Worm (Caenorhabditis elegans) whole organism, L1 larva: ENCODE measurements around the gene W04H10.6.

Source experiments
- C16A3.4 ChIP-seq: fragments of 150-350 bp; optimal IDR thresholded peaks from 2 replicates; lab custom pipeline; 2014; ENCODE audit warnings: missing biosample characterization, missing genetic modification characterization
- F16B12.6 ChIP-seq: fragments of 150-350 bp; optimal IDR thresholded peaks from 2 replicates; lab custom pipeline; 2014; ENCODE audit warnings: missing biosample characterization, missing genetic modification characterization
- Y116A8C.19 ChIP-seq: sonication (generic microtip); optimal IDR thresholded peaks from 2 replicates; lab custom pipeline; 2016; ENCODE audit warnings: missing compliant biosample characterization, missing genetic modification characterization, borderline replicate concordance
- aly-2 ChIP-seq: fragments of 150-350 bp; optimal IDR thresholded peaks from 2 replicates; lab custom pipeline; 2014; ENCODE audit warnings: missing biosample characterization, missing genetic modification characterization
- ama-1 ChIP-seq: fragments of 150-350 bp; optimal IDR thresholded peaks from 2 replicates; lab custom pipeline; 2014
- blmp-1 ChIP-seq: fragments of 150-350 bp; optimal IDR thresholded peaks from 2 replicates; lab custom pipeline; 2014; ENCODE audit warnings: missing biosample characterization, missing genetic modification characterization
- ceh-82 ChIP-seq, 3 experiments: fragments of 150-350 bp in 1 of 3; sonication (generic microtip) in 2 of 3; optimal IDR thresholded peaks; 2 replicates each; lab custom pipeline; 2014 to 2017; ENCODE audit warnings: missing biosample characterization in 3 of 3, missing genetic modification characterization in 3 of 3
- ceh-88 ChIP-seq: fragments of 200-800 bp; sonication (Bioruptor generic); IDR thresholded peaks from 2 replicates; pipeline ENCODE4 v1.3.6; 2022; ENCODE audit warnings: missing genetic modification characterization, missing compliant biosample characterization
- ceh-90 ChIP-seq: sonication (generic microtip); optimal IDR thresholded peaks from 2 replicates; lab custom pipeline; 2016; ENCODE audit warnings: missing genetic modification characterization, missing compliant biosample characterization
- ces-1 ChIP-seq: fragments of 150-350 bp; optimal IDR thresholded peaks from 2 replicates; lab custom pipeline; 2014; ENCODE audit warnings: missing biosample characterization, missing genetic modification reagents, missing genetic modification characterization
- dpl-1 ChIP-seq, 3 experiments: fragments of 150-350 bp in 2 of 3; sonication (generic microtip) in 1 of 3; optimal IDR thresholded peaks; 2 replicates each; lab custom pipeline; 2014 to 2017; ENCODE audit warnings: missing biosample characterization in 3 of 3, missing genetic modification characterization in 3 of 3, missing genetic modification reagents in 3 of 3
- dsc-1 ChIP-seq: sonication (generic microtip); optimal IDR thresholded peaks from 2 replicates; lab custom pipeline; 2016; ENCODE audit warnings: mild to moderate bottlenecking, missing genetic modification characterization, missing compliant biosample characterization
- efl-1 ChIP-seq, 4 experiments: fragments of 150-350 bp; optimal IDR thresholded peaks in 3 of 4; peaks in 1 of 4; 1 replicate in 1 of 4; 2 replicates in 3 of 4; lab custom pipeline; 2014; ENCODE audit warnings: missing biosample characterization in 2 of 4, missing genetic modification characterization in 2 of 4, missing genetic modification reagents in 2 of 4
- ets-5 ChIP-seq: fragments of 200-800 bp; sonication (Bioruptor generic); IDR thresholded peaks from 2 replicates; pipeline ENCODE4 v1.3.6; 2022; ENCODE audit warnings: missing genetic modification characterization, missing compliant biosample characterization
- fkh-10 ChIP-seq: sonication (generic microtip); optimal IDR thresholded peaks from 2 replicates; lab custom pipeline; 2017; ENCODE audit warnings: missing biosample characterization, missing genetic modification reagents, missing genetic modification characterization
- fkh-4 ChIP-seq: sonication (generic microtip); optimal IDR thresholded peaks from 2 replicates; lab custom pipeline; 2016; ENCODE audit warnings: missing compliant biosample characterization, missing genetic modification characterization, borderline replicate concordance
- fos-1 ChIP-seq: fragments of 150-350 bp; optimal IDR thresholded peaks from 2 replicates; lab custom pipeline; 2014; ENCODE audit warnings: missing biosample characterization, missing genetic modification characterization
- grh-1 ChIP-seq: fragments of 200-800 bp; sonication (Bioruptor generic); IDR thresholded peaks from 2 replicates; pipeline ENCODE4 v1.3.6; 2022; ENCODE audit warnings: missing genetic modification reagents, missing genetic modification characterization, missing compliant biosample characterization
- hlh-17 ChIP-seq: fragments of 200-800 bp; sonication (Bioruptor generic); optimal IDR thresholded peaks from 2 replicates; lab custom pipeline; 2018; ENCODE audit warnings: missing genetic modification characterization, mild to moderate bottlenecking, missing compliant biosample characterization, moderate library complexity, borderline replicate concordance
- hpl-2 ChIP-seq: fragments of 150-350 bp; optimal IDR thresholded peaks from 2 replicates; lab custom pipeline; 2014; ENCODE audit warnings: missing biosample characterization, missing genetic modification reagents, missing genetic modification characterization
- irx-1 ChIP-seq: sonication (generic microtip); optimal IDR thresholded peaks from 2 replicates; lab custom pipeline; 2016; ENCODE audit warnings: missing genetic modification characterization, missing compliant biosample characterization
- isw-1 ChIP-seq: fragments of 200-800 bp; sonication (Bioruptor generic); IDR thresholded peaks from 2 replicates; pipeline ENCODE4 v1.3.6; 2022; ENCODE audit warnings: missing genetic modification characterization, missing compliant biosample characterization
- lin-14 ChIP-seq: fragments of 200-800 bp; sonication (Bioruptor generic); optimal IDR thresholded peaks from 2 replicates; lab custom pipeline; 2018; ENCODE audit warnings: mild to moderate bottlenecking, missing genetic modification characterization, moderate library complexity, missing compliant biosample characterization
- lin-15B ChIP-seq: fragments of 150-350 bp; sonication (generic microtip); optimal IDR thresholded peaks from 3 replicates; lab custom pipeline; 2014; ENCODE audit warnings: missing biosample characterization, missing genetic modification characterization
- lin-35 ChIP-seq, 2 experiments: fragments of 150-350 bp; optimal IDR thresholded peaks; 2 replicates each; lab custom pipeline; 2014; ENCODE audit warnings: missing biosample characterization in 2 of 2, missing genetic modification characterization in 2 of 2, missing genetic modification reagents in 2 of 2
- lir-3 ChIP-seq: sonication (generic microtip); optimal IDR thresholded peaks from 2 replicates; lab custom pipeline; 2016; ENCODE audit warnings: mild to moderate bottlenecking, missing genetic modification characterization, moderate library complexity, missing compliant biosample characterization; ENCODE audit not compliant: poor library complexity
- mef-2 ChIP-seq: fragments of 150-350 bp; optimal IDR thresholded peaks from 2 replicates; lab custom pipeline; 2014; ENCODE audit warnings: missing biosample characterization, missing genetic modification characterization
- nhr-237 ChIP-seq: fragments of 150-350 bp; optimal IDR thresholded peaks from 2 replicates; lab custom pipeline; 2014; ENCODE audit warnings: missing biosample characterization, missing genetic modification characterization
- nhr-47 ChIP-seq: sonication (generic microtip); optimal IDR thresholded peaks from 2 replicates; lab custom pipeline; 2016; ENCODE audit warnings: mild to moderate bottlenecking, missing genetic modification characterization, moderate library complexity, missing compliant biosample characterization
- nhr-71 ChIP-seq: sonication (generic microtip); optimal IDR thresholded peaks from 2 replicates; lab custom pipeline; 2016; ENCODE audit warnings: mild to moderate bottlenecking, missing genetic modification characterization, moderate library complexity, missing compliant biosample characterization
- nhr-76 ChIP-seq: sonication (generic microtip); optimal IDR thresholded peaks from 2 replicates; lab custom pipeline; 2017; ENCODE audit warnings: missing biosample characterization, missing genetic modification characterization
- nhr-85 ChIP-seq: sonication (generic microtip); peaks from one replicate; lab custom pipeline; 2016; ENCODE audit warnings: missing genetic modification characterization, inconsistent platforms, missing compliant biosample characterization
- pax-3 ChIP-seq: fragments of 200-800 bp; sonication (Bioruptor generic); optimal IDR thresholded peaks from 2 replicates; lab custom pipeline; 2018; ENCODE audit warnings: mild to moderate bottlenecking, missing genetic modification characterization, moderate library complexity, missing compliant biosample characterization
- pqm-1 ChIP-seq: sonication (generic microtip); optimal IDR thresholded peaks from 3 replicates; lab custom pipeline; 2017; ENCODE audit warnings: missing biosample characterization, missing genetic modification characterization
- rnt-1 ChIP-seq: sonication (generic microtip); optimal IDR thresholded peaks from 2 replicates; lab custom pipeline; 2016; ENCODE audit warnings: mild to moderate bottlenecking, missing genetic modification characterization, moderate library complexity, missing compliant biosample characterization
- skn-1 ChIP-seq: fragments of 150-350 bp; optimal IDR thresholded peaks from 2 replicates; lab custom pipeline; 2014; ENCODE audit warnings: missing biosample characterization, missing genetic modification characterization
- sup-37 ChIP-seq: fragments of 200-800 bp; sonication (Bioruptor generic); optimal IDR thresholded peaks from 2 replicates; lab custom pipeline; 2018; ENCODE audit warnings: mild to moderate bottlenecking, missing genetic modification characterization, missing compliant biosample characterization
- swsn-7 ChIP-seq: sonication (generic microtip); optimal IDR thresholded peaks from 2 replicates; lab custom pipeline; 2016; ENCODE audit warnings: missing genetic modification characterization, missing compliant biosample characterization
- unc-130 ChIP-seq: fragments of 150-350 bp; optimal IDR thresholded peaks from 2 replicates; lab custom pipeline; 2017; ENCODE audit warnings: missing biosample characterization, missing genetic modification characterization, inconsistent platforms
- unc-62 ChIP-seq: fragments of 150-350 bp; optimal IDR thresholded peaks from 2 replicates; lab custom pipeline; 2014; ENCODE audit warnings: missing biosample characterization, missing genetic modification reagents, missing genetic modification characterization
- zip-4 ChIP-seq: fragments of 200-800 bp; sonication (Bioruptor generic); optimal IDR thresholded peaks from 2 replicates; lab custom pipeline; 2018; ENCODE audit warnings: mild to moderate bottlenecking, missing genetic modification characterization, moderate library complexity, missing compliant biosample characterization
- ztf-11 ChIP-seq, 2 experiments: sonication (generic microtip); optimal IDR thresholded peaks; 2 replicates each; lab custom pipeline; 2016 to 2017; ENCODE audit warnings: missing genetic modification characterization in 2 of 2, missing biosample characterization in 1 of 2, missing compliant biosample characterization in 1 of 2

W04H10.6 gene

ce11 chrII:587533-587932 lies 20.7 kb downstream of the W04H10.6 start, which contains the start of gene fbxb-34:
Gene fbxb-34, plus strand, starts transcription at chrII:587833.
- TF ChIP-seq nhr-237 (no peak), unc-62 (GFP tag; lab: Kevin White, UChicago) (no peak), fkh-4 (no peak), nhr-71 (no peak), ztf-11 (tag; optimal IDR thresholded peaks at IDR 0.05; lab: Kevin White, UChicago) (no peak), ets-5 (no peak), Y116A8C.19 (no peak), lin-35 (GFP tag; optimal IDR thresholded peaks at IDR 0.05; lab: Kevin White, UChicago) (no peak), grh-1 (GFP tag; lab: Robert Waterston, UW) (no peak), rnt-1 (tag; lab: Kevin White, UChicago) (no peak), lin-15B (tag; lab: Kevin White, UChicago) (no peak), aly-2 (no peak), swsn-7 (no peak), isw-1 (GFP tag; lab: Robert Waterston, UW) (no peak), zip-4 (no peak), pax-3 (no peak)
- TF ChIP-seq, all 84 proteins: peak for 0

- TF ChIP-seq Y116A8C.19 (no peak), C16A3.4 (tag; lab: Kevin White, UChicago) (no peak), fkh-10 (GFP tag; lab: Kevin White, UChicago) (no peak), lir-3 (tag; lab: Kevin White, UChicago) (no peak), ama-1 (lab: Kevin White, UChicago) (no peak), hpl-2 (GFP tag; lab: Kevin White, UChicago) (no peak), irx-1 (tag; lab: Kevin White, UChicago) (no peak), skn-1 (tag; lab: Kevin White, UChicago) (no peak), efl-1 (optimal IDR thresholded peaks at IDR 0.05; lab: Kevin White, UChicago) (no peak), efl-1 (GFP tag; optimal IDR thresholded peaks at IDR 0.05 in 1 of 2; lab: Kevin White, UChicago) (no peak), lin-15B (tag; lab: Kevin White, UChicago) (no peak), lin-35 (GFP tag; optimal IDR thresholded peaks at IDR 0.05; lab: Kevin White, UChicago) (no peak), pqm-1 (tag; lab: Kevin White, UChicago) (no peak), nhr-47 (tag; lab: Kevin White, UChicago) (no peak), fos-1 (tag; lab: Kevin White, UChicago) (no peak), isw-1 (GFP tag; lab: Robert Waterston, UW) (no peak), ceh-88 (GFP tag; lab: Robert Waterston, UW) (no peak), unc-62 (GFP tag; lab: Kevin White, UChicago) (no peak), nhr-85 (no peak)
These were observed 23.9 kb downstream of the W04H10.6 start, which contains the start of the genes W08F4.12 and W08F4.13 for ce11 chrII:584321-584848. Gene W08F4.12, minus strand, starts transcription at chrII:584421. Gene W08F4.13, plus strand, starts transcription at chrII:584798.

- TF ChIP-seq ama-1 (lab: Kevin White, UChicago) (no peak), skn-1 (tag; lab: Kevin White, UChicago) (no peak), dpl-1 (GFP tag; optimal IDR thresholded peaks at IDR 0.05; lab: Kevin White, UChicago) (no peak), dsc-1 (no peak), fkh-10 (GFP tag; lab: Kevin White, UChicago) (no peak), ztf-11 (tag; optimal IDR thresholded peaks at IDR 0.05; lab: Kevin White, UChicago) (no peak), ets-5 (no peak), ces-1 (no peak), mef-2 (tag; lab: Kevin White, UChicago) (no peak), hlh-17 (GFP tag; lab: Kevin White, UChicago) (no peak), unc-130 (tag; lab: Kevin White, UChicago) (no peak), aly-2 (no peak), blmp-1 (tag; lab: Kevin White, UChicago) (no peak), lin-14 (GFP tag; lab: Kevin White, UChicago) (no peak), sup-37 (GFP tag; lab: Kevin White, UChicago) (no peak), nhr-76 (tag; lab: Kevin White, UChicago) (no peak), grh-1 (GFP tag; lab: Robert Waterston, UW) (no peak), ceh-82 (tag; optimal IDR thresholded peaks at IDR 0.05; lab: Kevin White, UChicago) (no peak), ceh-90 (tag; lab: Kevin White, UChicago) (no peak), F16B12.6 (tag; lab: Kevin White, UChicago) (no peak)
These were observed 25.6 kb downstream of the W04H10.6 start, which contains the start of gene fbxb-14 for ce11 chrII:582649-583048. Gene fbxb-14, minus strand, starts transcription at chrII:582749.
